Fruit fly (Drosophila melanogaster) whole organism, embryonic: Measurements from ENCODE around the gene CG46309.

Experiments used
- Blimp-1 ChIP-seq: fragments of 200-800 bp; sonication (Bioruptor generic); optimal IDR thresholded peaks from 3 replicates; lab custom pipeline; 2018; ENCODE audit warnings: missing biosample characterization, missing genetic modification characterization, mild to moderate bottlenecking, moderate library complexity, missing genetic modification reagents
- CG10147 ChIP-seq: fragments of 200-800 bp; sonication (Bioruptor generic); optimal IDR thresholded peaks from 2 replicates; lab custom pipeline; 2019; ENCODE audit warnings: missing biosample characterization, mild to moderate bottlenecking, missing genetic modification characterization, moderate library complexity
- CG11398 ChIP-seq: fragments of 200-800 bp; sonication (Bioruptor generic); optimal IDR thresholded peaks from 2 replicates; lab custom pipeline; 2016; ENCODE audit warnings: missing biosample characterization, missing genetic modification characterization
- CG12155 ChIP-seq: fragments of 200-800 bp; sonication (Bioruptor generic); optimal IDR thresholded peaks from 3 replicates; lab custom pipeline; 2016; ENCODE audit warnings: missing biosample characterization, missing genetic modification characterization
- CG12236 ChIP-seq: fragments of 200-800 bp; sonication (Bioruptor generic); optimal IDR thresholded peaks from 2 replicates; lab custom pipeline; 2016; ENCODE audit warnings: missing biosample characterization, missing genetic modification characterization
- CG12299 ChIP-seq: fragments of 200-800 bp; sonication (Bioruptor generic); optimal IDR thresholded peaks from 2 replicates; lab custom pipeline; 2018; ENCODE audit warnings: missing biosample characterization, mild to moderate bottlenecking, missing genetic modification characterization
- CG12391 ChIP-seq: fragments of 200-800 bp; sonication (Bioruptor generic); optimal IDR thresholded peaks from 3 replicates; lab custom pipeline; 2018; ENCODE audit warnings: missing biosample characterization, mild to moderate bottlenecking, missing genetic modification characterization, moderate library complexity
- CG12659 ChIP-seq: fragments of 200-800 bp; sonication (Bioruptor generic); optimal IDR thresholded peaks from 3 replicates; lab custom pipeline; 2017; ENCODE audit warnings: mild to moderate bottlenecking, missing biosample characterization, missing genetic modification reagents, missing genetic modification characterization
- CG12942 ChIP-seq: fragments of 200-800 bp; sonication (Bioruptor generic); optimal IDR thresholded peaks from 3 replicates; lab custom pipeline; 2016; ENCODE audit warnings: missing biosample characterization, missing genetic modification characterization
- CG15479 ChIP-seq: fragments of 200-800 bp; sonication (Bioruptor generic); optimal IDR thresholded peaks from 3 replicates; lab custom pipeline; 2019; ENCODE audit warnings: missing biosample characterization, mild to moderate bottlenecking, missing genetic modification characterization, moderate library complexity
- CG18011 ChIP-seq: fragments of 200-800 bp; sonication (Bioruptor generic); optimal IDR thresholded peaks from 2 replicates; lab custom pipeline; 2017; ENCODE audit warnings: missing biosample characterization, missing genetic modification characterization, mild to moderate bottlenecking, moderate library complexity, missing genotype
- CG1832 ChIP-seq: fragments of 200-800 bp; sonication (Bioruptor generic); optimal IDR thresholded peaks from 2 replicates; lab custom pipeline; 2017; ENCODE audit warnings: missing biosample characterization, mild to moderate bottlenecking, missing genetic modification characterization, inconsistent platforms
- CG4328 ChIP-seq: fragments of 200-800 bp; sonication (Bioruptor generic); optimal IDR thresholded peaks from 3 replicates; lab custom pipeline; 2017; ENCODE audit warnings: missing biosample characterization, missing genetic modification reagents, missing genetic modification characterization
- CG6254 ChIP-seq: fragments of 200-800 bp; sonication (Bioruptor generic); optimal IDR thresholded peaks from 3 replicates; lab custom pipeline; 2017; ENCODE audit warnings: mild to moderate bottlenecking, missing biosample characterization, missing genetic modification reagents, missing genetic modification characterization
- CG6272 ChIP-seq: fragments of 200-800 bp; sonication (Bioruptor generic); IDR thresholded peaks from 2 replicates; pipeline ENCODE4 v1.3.6; 2022; ENCODE audit warnings: missing biosample characterization, missing genetic modification characterization
- CG6654 ChIP-seq: fragments of 200-800 bp; sonication (Bioruptor generic); optimal IDR thresholded peaks from 2 replicates; lab custom pipeline; 2017; ENCODE audit warnings: missing biosample characterization, mild to moderate bottlenecking, missing genetic modification characterization
- CG7556 ChIP-seq: fragments of 200-800 bp; sonication (Bioruptor generic); optimal IDR thresholded peaks from 2 replicates; lab custom pipeline; 2017; ENCODE audit warnings: missing biosample characterization, mild to moderate bottlenecking, missing genetic modification characterization
- CG9437 ChIP-seq: fragments of 200-800 bp; sonication (Bioruptor generic); optimal IDR thresholded peaks from 2 replicates; lab custom pipeline; 2018; ENCODE audit warnings: missing biosample characterization, mild to moderate bottlenecking, missing genetic modification characterization
- D19B ChIP-seq: fragments of 200-800 bp; sonication (Bioruptor generic); optimal IDR thresholded peaks from 2 replicates; lab custom pipeline; 2017; ENCODE audit warnings: missing biosample characterization, mild to moderate bottlenecking, missing genetic modification characterization
- Dip3 ChIP-seq: fragments of 200-800 bp; sonication (Bioruptor generic); optimal IDR thresholded peaks from 3 replicates; lab custom pipeline; 2016; ENCODE audit warnings: missing biosample characterization, missing genetic modification characterization
- Doc2 ChIP-seq: fragments of 200-800 bp; sonication (Bioruptor generic); IDR thresholded peaks from 2 replicates; pipeline ENCODE4 v1.3.6; 2022; ENCODE audit warnings: missing biosample characterization, missing genetic modification characterization
- ERR ChIP-seq: fragments of 200-800 bp; sonication (Bioruptor generic); optimal IDR thresholded peaks from 2 replicates; lab custom pipeline; 2016; ENCODE audit warnings: missing biosample characterization, missing genetic modification characterization
- Hr51 ChIP-seq, 2 experiments: fragments of 200-800 bp; sonication (Bioruptor generic); optimal IDR thresholded peaks; 2 replicates in 1 of 2; 3 replicates in 1 of 2; lab custom pipeline; 2016 to 2018; ENCODE audit warnings: missing biosample characterization in 2 of 2, missing genetic modification characterization in 2 of 2, mild to moderate bottlenecking in 1 of 2, moderate library complexity in 1 of 2
- Meics ChIP-seq: fragments of 200-800 bp; sonication (Bioruptor generic); optimal IDR thresholded peaks from 2 replicates; lab custom pipeline; 2017; ENCODE audit warnings: missing biosample characterization, mild to moderate bottlenecking, missing genetic modification characterization
- Mrtf ChIP-seq: fragments of 200-800 bp; sonication (Bioruptor generic); IDR thresholded peaks from 3 replicates; pipeline ENCODE4 v1.3.6; 2022; ENCODE audit warnings: missing biosample characterization, missing genetic modification characterization
- NC2β ChIP-seq: fragments of 200-800 bp; sonication (Bioruptor generic); optimal IDR thresholded peaks from 2 replicates; lab custom pipeline; 2016; ENCODE audit warnings: missing biosample characterization, missing genetic modification characterization
- Neu2 ChIP-seq: fragments of 200-800 bp; sonication (Bioruptor generic); optimal IDR thresholded peaks from 3 replicates; lab custom pipeline; 2016; ENCODE audit warnings: missing biosample characterization, missing genetic modification characterization, borderline replicate concordance
- Six4 ChIP-seq: fragments of 200-800 bp; sonication (Bioruptor generic); optimal IDR thresholded peaks from 2 replicates; lab custom pipeline; 2016; ENCODE audit warnings: missing biosample characterization, missing genetic modification characterization
- TFAM ChIP-seq: fragments of 200-800 bp; sonication (Bioruptor generic); optimal IDR thresholded peaks from 2 replicates; lab custom pipeline; 2017; ENCODE audit warnings: missing biosample characterization, missing genetic modification characterization, inconsistent platforms
- ac ChIP-seq: fragments of 200-800 bp; sonication (Bioruptor generic); optimal IDR thresholded peaks from 3 replicates; lab custom pipeline; 2017; ENCODE audit warnings: missing biosample characterization, mild to moderate bottlenecking, missing genetic modification characterization
- ase ChIP-seq: fragments of 200-800 bp; sonication (Bioruptor generic); IDR thresholded peaks from 3 replicates; pipeline ENCODE4 v1.3.6; 2022; ENCODE audit warnings: missing biosample characterization, missing genetic modification characterization
- bab2 ChIP-seq: fragments of 200-800 bp; sonication (Bioruptor generic); optimal IDR thresholded peaks from 2 replicates; lab custom pipeline; 2016; ENCODE audit warnings: missing biosample characterization, missing genetic modification characterization
- fru ChIP-seq: fragments of >200 bp; optimal IDR thresholded peaks from 2 replicates; lab custom pipeline; 2017
- fu2 ChIP-seq: fragments of 200-800 bp; sonication (Bioruptor generic); optimal IDR thresholded peaks from 2 replicates; lab custom pipeline; 2016; ENCODE audit warnings: missing biosample characterization, missing genetic modification characterization
- grn ChIP-seq: fragments of 200-800 bp; sonication (Bioruptor generic); optimal IDR thresholded peaks from 3 replicates; lab custom pipeline; 2017; ENCODE audit warnings: missing biosample characterization, missing genetic modification characterization
- insv ChIP-seq, 2 experiments: fragments of 200-800 bp; sonication (Bioruptor generic); optimal IDR thresholded peaks; 3 replicates each; lab custom pipeline; 2016 to 2018; ENCODE audit warnings: missing biosample characterization in 2 of 2, missing genetic modification characterization in 2 of 2
- inv ChIP-seq: fragments of 200-800 bp; sonication (Bioruptor generic); IDR thresholded peaks from 2 replicates; pipeline ENCODE4 v1.3.6; 2022; ENCODE audit warnings: missing biosample characterization, missing genetic modification characterization; ENCODE audit not compliant: partially characterized antibody
- kah ChIP-seq: fragments of 200-800 bp; sonication (Bioruptor generic); optimal IDR thresholded peaks from 2 replicates; lab custom pipeline; 2018; ENCODE audit warnings: missing biosample characterization, mild to moderate bottlenecking, missing genetic modification characterization
- lab ChIP-seq: fragments of 200-800 bp; sonication (Bioruptor generic); optimal IDR thresholded peaks from 3 replicates; lab custom pipeline; 2017; ENCODE audit warnings: missing biosample characterization, missing genetic modification characterization, mild to moderate bottlenecking, moderate library complexity, missing genetic modification reagents
- odd ChIP-seq: fragments of 200-800 bp; sonication (Bioruptor generic); optimal IDR thresholded peaks from 2 replicates; lab custom pipeline; 2017; ENCODE audit warnings: missing biosample characterization, mild to moderate bottlenecking, missing genetic modification characterization
- phol ChIP-seq: fragments of 200-800 bp; sonication (Bioruptor generic); optimal IDR thresholded peaks from 3 replicates; lab custom pipeline; 2018; ENCODE audit warnings: missing biosample characterization, mild to moderate bottlenecking, missing genetic modification characterization, moderate library complexity
- sd ChIP-seq: fragments of 200-800 bp; sonication (Bioruptor generic); optimal IDR thresholded peaks from 3 replicates; lab custom pipeline; 2018; ENCODE audit warnings: missing biosample characterization, mild to moderate bottlenecking, missing genetic modification characterization, moderate library complexity
- sima ChIP-seq: fragments of 200-800 bp; sonication (Bioruptor generic); optimal IDR thresholded peaks from 2 replicates; lab custom pipeline; 2016; ENCODE audit warnings: missing biosample characterization, missing genetic modification characterization
- sqz ChIP-seq: fragments of 200-800 bp; sonication (Bioruptor generic); optimal IDR thresholded peaks from 3 replicates; lab custom pipeline; 2018; ENCODE audit warnings: missing biosample characterization, mild to moderate bottlenecking, missing genetic modification characterization
- stc ChIP-seq: fragments of 200-800 bp; sonication (Bioruptor generic); IDR thresholded peaks from 2 replicates; pipeline ENCODE4 v1.3.6; 2022; ENCODE audit warnings: missing biosample characterization, missing genetic modification characterization
- tio ChIP-seq: fragments of 200-800 bp; sonication (Bioruptor generic); optimal IDR thresholded peaks from 2 replicates; lab custom pipeline; 2017; ENCODE audit warnings: missing biosample characterization, missing genetic modification characterization, inconsistent platforms
- tna ChIP-seq: fragments of 200-800 bp; sonication (Bioruptor generic); IDR thresholded peaks from 2 replicates; pipeline ENCODE4 v1.3.6; 2022; ENCODE audit warnings: missing biosample characterization, missing genetic modification characterization; ENCODE audit not compliant: partially characterized antibody
- ttk ChIP-seq: fragments of 200-800 bp; sonication (Bioruptor generic); IDR thresholded peaks from 2 replicates; pipeline ENCODE4 v2.1.2; 2022; ENCODE audit warnings: missing biosample characterization, missing genetic modification characterization
- zf30C ChIP-seq: fragments of 200-800 bp; sonication (Bioruptor generic); optimal IDR thresholded peaks from 3 replicates; lab custom pipeline; 2018; ENCODE audit warnings: missing biosample characterization, mild to moderate bottlenecking, missing genetic modification characterization

CG46309 gene

DNA sequence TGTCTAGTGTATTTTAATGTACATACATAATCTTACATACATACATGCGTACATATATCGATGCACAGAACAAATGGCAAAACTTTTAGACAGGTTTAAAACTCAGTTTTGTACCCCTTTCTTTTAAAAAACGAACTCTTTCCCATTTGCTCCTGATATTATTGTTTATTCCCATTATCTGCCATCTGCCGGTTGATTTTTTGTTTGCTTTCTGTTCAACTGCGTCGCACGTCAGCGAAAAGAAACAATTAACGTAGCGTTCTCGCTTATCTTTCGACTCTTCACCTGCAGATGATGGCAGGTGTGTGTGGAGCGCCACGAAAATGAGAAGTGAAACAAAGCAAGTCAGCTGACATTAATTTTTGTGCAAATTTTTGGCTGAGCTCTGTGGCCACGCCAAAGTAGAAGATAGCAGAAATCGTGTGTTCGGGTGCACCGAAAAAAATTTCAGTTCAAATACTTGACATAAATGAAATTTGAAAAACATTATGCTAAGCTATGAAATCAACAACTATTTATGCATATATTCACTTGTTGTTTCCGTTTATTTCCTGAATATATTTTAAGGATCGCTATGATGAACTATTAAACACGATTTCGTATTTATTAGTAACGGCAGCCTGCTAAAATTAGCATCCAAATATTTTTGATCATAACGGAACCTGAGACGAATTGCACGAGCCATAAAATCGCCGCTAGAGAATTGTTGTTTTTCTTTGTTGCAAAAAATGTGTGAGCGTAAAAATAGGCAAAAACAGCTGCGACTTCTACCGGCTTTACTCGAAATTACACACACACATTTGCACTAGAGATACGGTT is 19.3 kb upstream of the CG46309 start (continued):
- peak; percentile 15 for TF ChIP-seq CG12155 (GFP tag; lab: Kevin White, UChicago)
- TF ChIP-seq CG1832 (GFP tag; lab: Kevin White, UChicago) = no peak
- no peak for TF ChIP-seq kah (GFP tag; lab: Kevin White, UChicago)
- no peak for TF ChIP-seq ac (GFP tag; lab: Kevin White, UChicago)
- TF ChIP-seq inv (GFP tag; lab: Robert Waterston, UW) = no peak
- peak; percentile 16 for TF ChIP-seq CG18011
- TF ChIP-seq CG6654 (GFP tag; lab: Kevin White, UChicago) = no peak
- peak; percentile 35 for TF ChIP-seq CG12391 (tag; lab: Kevin White, UChicago)
- no peak for TF ChIP-seq CG6272
- no peak for TF ChIP-seq tio (GFP tag; lab: Kevin White, UChicago)
- no peak for TF ChIP-seq ase (GFP tag; lab: Robert Waterston, UW)
- TF ChIP-seq ttk (GFP tag; lab: Robert Waterston, UW) = no peak
- no peak for TF ChIP-seq CG15479 (GFP tag; lab: Kevin White, UChicago)
- TF ChIP-seq insv (GFP tag; optimal IDR thresholded peaks at IDR 0.05; lab: Kevin White, UChicago) = no peak
- TF ChIP-seq CG11398 (GFP tag; lab: Kevin White, UChicago) = no peak
- TF ChIP-seq sqz (GFP tag; lab: Kevin White, UChicago) = no peak
- TF ChIP-seq zf30C (GFP tag; lab: Kevin White, UChicago) = no peak
- TF ChIP-seq Blimp-1 (GFP tag; lab: Kevin White, UChicago) = peak; percentile 0
- no peak for TF ChIP-seq odd
- TF ChIP-seq CG4328 = no peak
- peak; percentile 53 for TF ChIP-seq Meics (GFP tag; lab: Kevin White, UChicago)
- peak; percentile 22 for TF ChIP-seq CG7556 (GFP tag; lab: Kevin White, UChicago)
- TF ChIP-seq Six4 (GFP tag; lab: Kevin White, UChicago) = no peak
- no peak for TF ChIP-seq lab (GFP tag; lab: Kevin White, UChicago)
- TF ChIP-seq CG9437 (GFP tag; lab: Kevin White, UChicago) = peak; percentile 17
- TF ChIP-seq fu2 (GFP tag; lab: Kevin White, UChicago) = no peak
- TF ChIP-seq CG12299 (tag; lab: Kevin White, UChicago) = no peak
- TF ChIP-seq phol (tag; lab: Kevin White, UChicago) = peak; percentile 25
- TF ChIP-seq sd (tag; lab: Kevin White, UChicago) = no peak
- peak; percentile 4 for TF ChIP-seq CG10147
- TF ChIP-seq Doc2 (GFP tag; lab: Robert Waterston, UW) = no peak
- no peak for TF ChIP-seq Neu2
- peak in 1 of 2 experiments; percentile 3 for TF ChIP-seq Hr51 (GFP tag; optimal IDR thresholded peaks at IDR 0.05; lab: Kevin White, UChicago)
- TF ChIP-seq CG6254 (GFP tag; lab: Kevin White, UChicago) = no peak
- TF ChIP-seq ERR (GFP tag; lab: Kevin White, UChicago) = no peak
- no peak for TF ChIP-seq NC2β (GFP tag; lab: Kevin White, UChicago)
- no peak for TF ChIP-seq stc (GFP tag; lab: Robert Waterston, UW)
- peak; percentile 9 for TF ChIP-seq CG12942 (GFP tag; lab: Kevin White, UChicago)
- TF ChIP-seq tna (GFP tag; lab: Robert Waterston, UW) = no peak
- TF ChIP-seq sima (GFP tag; lab: Kevin White, UChicago) = no peak
- TF ChIP-seq CG12236 (GFP tag; lab: Kevin White, UChicago) = no peak
- TF ChIP-seq Mrtf (GFP tag; lab: Robert Waterston, UW) = no peak
- peak; percentile 73 for TF ChIP-seq grn (GFP tag; lab: Kevin White, UChicago)
- TF ChIP-seq bab2 (GFP tag; lab: Kevin White, UChicago) = peak; percentile 11
- TF ChIP-seq CG12659 (GFP tag; lab: Kevin White, UChicago) = peak; percentile 0
- TF ChIP-seq TFAM (GFP tag; lab: Kevin White, UChicago) = no peak
- no peak for TF ChIP-seq fru (lab: Kevin White, UChicago)
- TF ChIP-seq Dip3 (GFP tag; lab: Kevin White, UChicago) = peak; percentile 37
- TF ChIP-seq D19B (GFP tag; lab: Kevin White, UChicago) = no peak
